Worm (Caenorhabditis elegans): ENCODE data around the gene Y105C5B.3.
A peak's percentile ranks its signal among the peaks of the same experiment; 100 is the strongest.
"Not testable (repeated sequence)": the region's sequence is repeated elsewhere in the genome, so short reads cannot be mapped to it uniquely, and the experiment has no call there.

Gene Y105C5B.3

ce11 chrIV:15880114-15880513 lies 3.9 kb upstream of the Y105C5B.3 start:
- peak; percentile 80 for TF ChIP-seq snpc-1.2 (GFP tag; IDR thresholded peaks at IDR 0.05)
- TF ChIP-seq lim-7 (GFP tag; IDR thresholded peaks at IDR 0.05), result no peak
- TF ChIP-seq egl-27 (tag; optimal IDR thresholded peaks at IDR 0.05), result no peak
- TF ChIP-seq mdl-1 (tag; optimal IDR thresholded peaks at IDR 0.05), result no peak
- no peak for TF ChIP-seq mes-2 (tag; optimal IDR thresholded peaks at IDR 0.05; ENCODE audit: poor library complexity, severe bottlenecking)
- TF ChIP-seq nhr-6 (tag; optimal IDR thresholded peaks at IDR 0.05), result no peak
- no peak for TF ChIP-seq unc-39 (tag; optimal IDR thresholded peaks at IDR 0.05)

DNA sequence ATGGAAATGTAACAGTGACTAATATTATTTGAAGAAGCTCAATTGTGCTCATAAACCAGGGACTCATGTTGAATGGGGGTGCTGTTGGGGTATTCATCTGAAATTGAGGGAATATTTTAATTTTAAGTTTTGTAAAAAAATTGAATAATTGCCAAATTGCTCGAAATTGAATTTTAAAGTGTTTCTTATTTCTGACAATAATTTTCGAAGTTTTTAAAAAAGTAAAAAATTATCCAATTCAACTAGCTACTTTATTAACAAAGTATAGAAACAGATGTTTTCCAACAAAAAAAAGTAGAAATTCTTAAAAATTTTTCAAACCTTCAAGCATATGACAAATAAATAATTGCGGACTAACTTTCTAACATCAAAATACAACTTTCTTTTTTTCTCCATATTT lies 10.1 kb downstream of the Y105C5B.3 start, which contains the start of gene srv-14:
Gene srv-14 (minus strand): TSS at position 101 of the 400 bp plus-strand sequence.
- TF ChIP-seq snpc-1.2 (GFP tag; IDR thresholded peaks at IDR 0.05), result no peak
- no peak for TF ChIP-seq ama-1 (optimal IDR thresholded peaks at IDR 0.05)
- no peak for TF ChIP-seq hif-1 (tag; optimal IDR thresholded peaks at IDR 0.05)
- TF ChIP-seq nhr-42 (GFP tag; IDR thresholded peaks at IDR 0.05), result no peak
- TF ChIP-seq aha-1 (tag), result peak; percentile 10

- TF ChIP-seq snpc-1.2 (GFP tag; IDR thresholded peaks at IDR 0.05) (peak; percentile 53; the same call in 1 of the 2 replicates), lim-7 (GFP tag; IDR thresholded peaks at IDR 0.05) (no peak)
Measured at ce11 chrIV:15894819-15895218, 10.8 kb downstream of the Y105C5B.3 start.

- TF ChIP-seq snpc-1.2 (GFP tag; IDR thresholded peaks at IDR 0.05) (peak; percentile 97), nhr-41 (GFP tag; IDR thresholded peaks at IDR 0.05) (peak; percentile 90; the same call in 1 of the 2 replicates), arid-1 (GFP tag; conservative IDR thresholded peaks at IDR 0.05) (peak; percentile 98), dmd-9 (GFP tag; IDR thresholded peaks at IDR 0.05) (peak; percentile 87), lin-1 (GFP tag; IDR thresholded peaks at IDR 0.05) (peak; percentile 98), mdt-29 (GFP tag; IDR thresholded peaks at IDR 0.05) (peak; percentile 100), D1046.2 (GFP tag; IDR thresholded peaks at IDR 0.05) (peak; percentile 61; the same call in 1 of the 2 replicates), ZK337.2 (GFP tag; IDR thresholded peaks at IDR 0.05) (peak; percentile 79; the same call in 1 of the 2 replicates), Y75B8A.6 (GFP tag; IDR thresholded peaks at IDR 0.05) (peak; percentile 99), zfp-3 (GFP tag; conservative IDR thresholded peaks at IDR 0.05) (peak; percentile 90), pha-4 (GFP tag; IDR thresholded peaks at IDR 0.05) (peak; percentile 97), ctbp-1 (GFP tag; IDR thresholded peaks at IDR 0.05) (peak; percentile 91; the same call in 1 of the 2 replicates), Y105C5A.15 (GFP tag; IDR thresholded peaks at IDR 0.05) (peak; percentile 100), Y48G9A.11 (GFP tag; IDR thresholded peaks at IDR 0.05) (peak; percentile 89), ceh-44 (GFP tag; IDR thresholded peaks at IDR 0.05) (peak; percentile 97), vab-7 (GFP tag; IDR thresholded peaks at IDR 0.05) (peak; percentile 96), mxl-2 (GFP tag; conservative IDR thresholded peaks at IDR 0.05) (0 out of 2 replicates have a peak, but pooled peaks have one; percentile 73), tra-1 (GFP tag; IDR thresholded peaks at IDR 0.05) (peak; percentile 85; the same call in 1 of the 2 replicates), madf-5 (GFP tag; IDR thresholded peaks at IDR 0.05) (peak; percentile 15 to 99; a peak in 2 of 4 replicates), madf-9 (GFP tag; conservative IDR thresholded peaks at IDR 0.05) (peak; percentile 76)
- not testable (repeated sequence) for TF ChIP-seq pha-4 (tag; optimal IDR thresholded peaks at IDR 0.05)
Measured at ce11 chrIV:15895861-15896260, 11.8 kb downstream of the Y105C5B.3 start.

ce11 chrIV:15900158-15900557 lies 16.1 kb downstream of the Y105C5B.3 start:
- TF ChIP-seq tra-1 (GFP tag; IDR thresholded peaks at IDR 0.05) (no peak), saeg-2 (GFP tag; IDR thresholded peaks at IDR 0.05) (no peak), T26A8.4 (GFP tag; IDR thresholded peaks at IDR 0.05) (no peak), nhr-102 (tag; optimal IDR thresholded peaks at IDR 0.05) (no peak), Y75B8A.6 (GFP tag; IDR thresholded peaks at IDR 0.05) (peak; percentile 47; the same call in 1 of the 2 replicates), dmd-8 (GFP tag; IDR thresholded peaks at IDR 0.05) (no peak), dve-1 (tag; optimal IDR thresholded peaks at IDR 0.05; ENCODE audit: insufficient read depth) (no peak), snpc-1.2 (GFP tag; IDR thresholded peaks at IDR 0.05) (0 out of 2 replicates have a peak, but pooled peaks have one; percentile 15), snpc-4 (tag; optimal IDR thresholded peaks at IDR 0.05) (no peak), mdt-29 (GFP tag; IDR thresholded peaks at IDR 0.05) (peak; percentile 36; the same call in 1 of the 2 replicates), hlh-30 (tag; optimal IDR thresholded peaks at IDR 0.05; ENCODE audit: insufficient read depth) (no peak), lin-1 (GFP tag; IDR thresholded peaks at IDR 0.05) (no peak), sdz-12 (GFP tag; optimal IDR thresholded peaks at IDR 0.05) (peak; percentile 56), F44E2.7 (GFP tag; IDR thresholded peaks at IDR 0.05) (no peak), daf-8 (GFP tag; IDR thresholded peaks at IDR 0.05) (0 out of 2 replicates have a peak, but pooled peaks have one; percentile 31)

Measured in whole organism, L4 larva.